Fruit fly (Drosophila melanogaster) whole organism, prepupa: Measurements from ENCODE around the gene dre4.
A peak's percentile ranks its signal among the peaks of the same experiment; 100 is the strongest.

Experiments used
- CG10631 ChIP-seq: fragments of 200-800 bp; sonication (Bioruptor generic); optimal IDR thresholded peaks from 2 replicates; lab custom pipeline; 2016; ENCODE audit warnings: missing biosample characterization, missing genetic modification characterization
- CG10669 ChIP-seq: fragments of 200-800 bp; sonication (Bioruptor generic); optimal IDR thresholded peaks from 3 replicates; lab custom pipeline; 2018; ENCODE audit warnings: missing biosample characterization, mild to moderate bottlenecking, missing genetic modification characterization, moderate library complexity
- CG11294 ChIP-seq: fragments of 200-800 bp; sonication (Bioruptor generic); IDR thresholded peaks from 2 replicates; pipeline ENCODE4 v1.3.6; 2022; ENCODE audit warnings: missing biosample characterization, missing genetic modification characterization
- CG11762 ChIP-seq: fragments of 200-800 bp; sonication (Bioruptor generic); optimal IDR thresholded peaks from 3 replicates; lab custom pipeline; 2016; ENCODE audit warnings: missing biosample characterization, missing genetic modification characterization; ENCODE audit not compliant: insufficient read depth
- CG11902 ChIP-seq: fragments of 200-800 bp; sonication (Bioruptor generic); optimal IDR thresholded peaks from 3 replicates; lab custom pipeline; 2016; ENCODE audit warnings: missing biosample characterization, missing genetic modification characterization
- CG15336 ChIP-seq: fragments of 200-800 bp; sonication (Bioruptor generic); IDR thresholded peaks from 2 replicates; pipeline ENCODE4 v1.3.6; 2022; ENCODE audit warnings: missing biosample characterization, missing genetic modification characterization
- CG1621 ChIP-seq: fragments of 200-800 bp; sonication (Bioruptor generic); optimal IDR thresholded peaks from 3 replicates; lab custom pipeline; 2018; ENCODE audit warnings: missing biosample characterization, mild to moderate bottlenecking, missing genetic modification characterization
- CG16779 ChIP-seq: fragments of 200-800 bp; sonication (Bioruptor generic); optimal IDR thresholded peaks from 3 replicates; lab custom pipeline; 2017; ENCODE audit warnings: missing biosample characterization, mild to moderate bottlenecking, missing genetic modification characterization
- CG31627 ChIP-seq: fragments of 200-800 bp; sonication (Bioruptor generic); optimal IDR thresholded peaks from 3 replicates; lab custom pipeline; 2016; ENCODE audit warnings: missing biosample characterization, missing genetic modification characterization
- CG32006 ChIP-seq: fragments of 200-800 bp; sonication (Bioruptor generic); optimal IDR thresholded peaks from 3 replicates; lab custom pipeline; 2017; ENCODE audit warnings: missing biosample characterization, mild to moderate bottlenecking, missing genetic modification characterization
- CG34406 ChIP-seq: fragments of 200-800 bp; sonication (Bioruptor generic); optimal IDR thresholded peaks from 3 replicates; lab custom pipeline; 2016; ENCODE audit warnings: missing biosample characterization, missing genetic modification characterization
- CG3919 ChIP-seq: fragments of 200-800 bp; sonication (Bioruptor generic); optimal IDR thresholded peaks from 3 replicates; lab custom pipeline; 2016; ENCODE audit warnings: missing biosample characterization, missing genetic modification characterization
- CG6163 ChIP-seq: fragments of 200-800 bp; sonication (Bioruptor generic); IDR thresholded peaks from 3 replicates; pipeline ENCODE4 v1.3.6; 2022; ENCODE audit warnings: missing biosample characterization, missing genetic modification characterization
- CG6276 ChIP-seq: fragments of 200-800 bp; sonication (Bioruptor generic); optimal IDR thresholded peaks from 2 replicates; lab custom pipeline; 2017; ENCODE audit warnings: missing biosample characterization, mild to moderate bottlenecking, missing genetic modification characterization
- CG6792 ChIP-seq: fragments of 200-800 bp; sonication (Bioruptor generic); optimal IDR thresholded peaks from 3 replicates; lab custom pipeline; 2016; ENCODE audit warnings: missing biosample characterization, missing genetic modification characterization
- CG6808 ChIP-seq: fragments of 200-800 bp; sonication (Bioruptor generic); optimal IDR thresholded peaks from 3 replicates; lab custom pipeline; 2017; ENCODE audit warnings: missing biosample characterization, missing genetic modification characterization, mild to moderate bottlenecking, moderate library complexity, missing genetic modification reagents
- CG6854 ChIP-seq: fragments of 200-800 bp; sonication (Bioruptor generic); optimal IDR thresholded peaks from 2 replicates; lab custom pipeline; 2017; ENCODE audit warnings: missing biosample characterization, mild to moderate bottlenecking, missing genetic modification characterization
- CG7368 ChIP-seq: fragments of 200-800 bp; sonication (Bioruptor generic); optimal IDR thresholded peaks from 3 replicates; lab custom pipeline; 2016; ENCODE audit warnings: missing biosample characterization, missing genetic modification characterization
- CG8119 ChIP-seq: fragments of 200-800 bp; sonication (Bioruptor generic); IDR thresholded peaks from 3 replicates; pipeline ENCODE4 v1.3.6; 2022; ENCODE audit warnings: missing biosample characterization, missing genetic modification characterization
- CG8319 ChIP-seq: fragments of 200-800 bp; sonication (Bioruptor generic); optimal IDR thresholded peaks from 3 replicates; lab custom pipeline; 2016; ENCODE audit warnings: missing biosample characterization, missing genetic modification characterization
- Eip78C ChIP-seq: fragments of 200-800 bp; sonication (Bioruptor generic); peaks from one replicate; lab custom pipeline; 2016; ENCODE audit warnings: missing biosample characterization, missing genetic modification characterization
- Eip93F ChIP-seq: fragments of 200-800 bp; sonication (Bioruptor generic); optimal IDR thresholded peaks from 2 replicates; lab custom pipeline; 2016; ENCODE audit warnings: missing biosample characterization, mild to moderate bottlenecking, missing genetic modification characterization
- Ets21C ChIP-seq: fragments of 200-800 bp; sonication (Bioruptor generic); optimal IDR thresholded peaks from 3 replicates; lab custom pipeline; 2016; ENCODE audit warnings: missing biosample characterization, missing genetic modification characterization
- Ets96B ChIP-seq: fragments of 200-800 bp; optimal IDR thresholded peaks from 2 replicates; lab custom pipeline; 2019; ENCODE audit warnings: missing biosample characterization, mild to moderate bottlenecking, missing genetic modification characterization, moderate library complexity
- Gug ChIP-seq: fragments of 200-800 bp; sonication (Bioruptor generic); IDR thresholded peaks from 2 replicates; pipeline ENCODE4 v1.3.6; 2022; ENCODE audit warnings: missing biosample characterization, missing genetic modification characterization
- Hr38 ChIP-seq: sonication (Bioruptor generic); optimal IDR thresholded peaks from 2 replicates; lab custom pipeline; 2016; ENCODE audit warnings: missing biosample characterization, missing genetic modification characterization
- Hr4 ChIP-seq: fragments of 200-800 bp; sonication (Bioruptor generic); optimal IDR thresholded peaks from 3 replicates; lab custom pipeline; 2016; ENCODE audit warnings: missing biosample characterization, missing genetic modification characterization
- Lpt ChIP-seq: fragments of 200-800 bp; sonication (Bioruptor generic); optimal IDR thresholded peaks from 3 replicates; lab custom pipeline; 2016; ENCODE audit warnings: missing biosample characterization, missing genetic modification characterization
- Met ChIP-seq: fragments of 200-800 bp; sonication (Bioruptor generic); optimal IDR thresholded peaks from 3 replicates; lab custom pipeline; 2016; ENCODE audit warnings: missing biosample characterization, missing genetic modification characterization
- OdsH ChIP-seq: fragments of 200-800 bp; sonication (Bioruptor generic); optimal IDR thresholded peaks from 3 replicates; lab custom pipeline; 2016; ENCODE audit warnings: missing biosample characterization, missing genetic modification characterization
- Smox ChIP-seq: fragments of 200-800 bp; sonication (Bioruptor generic); optimal IDR thresholded peaks from 3 replicates; lab custom pipeline; 2016; ENCODE audit warnings: missing biosample characterization, missing genetic modification characterization
- Sox102F ChIP-seq: fragments of 200-800 bp; sonication (Bioruptor generic); optimal IDR thresholded peaks from 2 replicates; lab custom pipeline; 2016; ENCODE audit warnings: missing biosample characterization, mild to moderate bottlenecking, missing genetic modification characterization
- Sox15 ChIP-seq: fragments of 200-800 bp; sonication (Bioruptor generic); optimal IDR thresholded peaks from 3 replicates; lab custom pipeline; 2016; ENCODE audit warnings: missing biosample characterization, missing genetic modification characterization
- achi ChIP-seq: fragments of 200-800 bp; sonication (Bioruptor generic); optimal IDR thresholded peaks from 3 replicates; lab custom pipeline; 2016; ENCODE audit warnings: missing biosample characterization, missing genetic modification characterization
- eg ChIP-seq: fragments of 200-800 bp; sonication (Bioruptor generic); IDR thresholded peaks from 3 replicates; pipeline ENCODE4 v1.3.6; 2022; ENCODE audit warnings: missing biosample characterization, missing genetic modification characterization
- esn ChIP-seq: fragments of 200-800 bp; sonication (Bioruptor generic); optimal IDR thresholded peaks from 2 replicates; lab custom pipeline; 2016; ENCODE audit warnings: missing biosample characterization, mild to moderate bottlenecking, missing genetic modification characterization, moderate library complexity
- fd59A ChIP-seq: fragments of 200-800 bp; sonication (Bioruptor generic); optimal IDR thresholded peaks from 2 replicates; lab custom pipeline; 2017; ENCODE audit warnings: missing biosample characterization, mild to moderate bottlenecking, missing genetic modification characterization, missing genetic modification reagents
- fd85E ChIP-seq: fragments of 200-800 bp; sonication (Bioruptor generic); optimal IDR thresholded peaks from 3 replicates; lab custom pipeline; 2016; ENCODE audit warnings: missing biosample characterization, missing genetic modification characterization
- fkh ChIP-seq: fragments of 200-800 bp; sonication (Bioruptor generic); optimal IDR thresholded peaks from 3 replicates; lab custom pipeline; 2017; ENCODE audit warnings: missing biosample characterization, mild to moderate bottlenecking, missing genetic modification characterization, moderate library complexity
- lz ChIP-seq: fragments of 200-800 bp; sonication (Bioruptor generic); optimal IDR thresholded peaks from 3 replicates; lab custom pipeline; 2016; ENCODE audit warnings: missing biosample characterization, missing genetic modification characterization
- salr ChIP-seq, 2 experiments: fragments of 200-800 bp; sonication (Bioruptor generic); optimal IDR thresholded peaks; 3 replicates each; lab custom pipeline; 2016 to 2018; ENCODE audit warnings: missing biosample characterization in 2 of 2, missing genetic modification characterization in 2 of 2, mild to moderate bottlenecking in 1 of 2
- spab ChIP-seq: fragments of 200-800 bp; sonication (Bioruptor generic); optimal IDR thresholded peaks from 2 replicates; lab custom pipeline; 2017; ENCODE audit warnings: missing biosample characterization, mild to moderate bottlenecking, missing genetic modification characterization, missing genetic modification reagents
- topi ChIP-seq: fragments of 200-800 bp; sonication (Bioruptor generic); optimal IDR thresholded peaks from 3 replicates; lab custom pipeline; 2016; ENCODE audit warnings: missing biosample characterization, missing genetic modification characterization

The dre4 gene

DNA sequence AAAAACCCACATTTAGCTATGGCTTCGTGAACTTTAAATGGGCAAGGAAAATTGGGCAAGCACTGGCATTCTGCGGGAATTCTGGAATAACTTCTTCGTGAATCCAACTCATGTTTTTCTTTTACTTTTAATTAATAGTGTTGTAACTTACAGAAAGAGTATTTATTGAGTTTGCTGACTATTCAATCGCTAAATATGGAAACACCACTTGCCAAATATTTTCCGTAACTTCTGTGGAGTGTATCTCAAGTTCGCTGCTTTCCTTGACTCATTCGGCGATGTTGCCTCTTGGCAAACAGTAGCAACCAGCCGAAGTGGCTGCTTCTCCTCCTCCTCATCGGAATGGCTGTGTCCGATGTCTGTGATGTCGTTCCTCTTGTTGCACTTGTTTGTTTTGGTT lies 29.2 kb upstream of the dre4 start (continued):
- TF ChIP-seq Sox15 (GFP tag; lab: Kevin White, UChicago) (peak; percentile 28), CG6808 (peak; percentile 21), Eip78C (GFP tag; lab: Kevin White, UChicago) (peak; percentile 91), Hr38 (GFP tag; lab: Kevin White, UChicago) (no peak), CG6854 (GFP tag; lab: Kevin White, UChicago) (no peak), CG34406 (GFP tag; lab: Kevin White, UChicago) (peak; percentile 43), Hr4 (GFP tag; lab: Kevin White, UChicago) (peak; percentile 75), CG10631 (GFP tag; lab: Kevin White, UChicago) (no peak), CG11902 (GFP tag; lab: Kevin White, UChicago) (peak; percentile 41), esn (peak; percentile 20), achi (GFP tag; lab: Kevin White, UChicago) (peak; percentile 41), CG11762 (GFP tag; lab: Kevin White, UChicago) (no peak), CG8119 (GFP tag; lab: Robert Waterston, UW) (peak; percentile 66; the same call in 2 of the 3 replicates), CG6276 (GFP tag; lab: Kevin White, UChicago) (peak; percentile 62), Eip93F (GFP tag; lab: Kevin White, UChicago) (no peak), fd59A (GFP tag; lab: Kevin White, UChicago) (no peak), fkh (no peak), Ets21C (GFP tag; lab: Kevin White, UChicago) (no peak), OdsH (GFP tag; lab: Kevin White, UChicago) (peak; percentile 54), Gug (GFP tag; lab: Robert Waterston, UW) (no peak), topi (GFP tag; lab: Kevin White, UChicago) (no peak), CG10669 (GFP tag; lab: Kevin White, UChicago) (peak; percentile 9), CG32006 (GFP tag; lab: Kevin White, UChicago) (peak; percentile 92), Smox (GFP tag; lab: Kevin White, UChicago) (peak; percentile 25), Lpt (GFP tag; lab: Kevin White, UChicago) (peak; percentile 32), CG1621 (tag; lab: Kevin White, UChicago) (no peak), CG6163 (GFP tag; lab: Robert Waterston, UW) (no peak), Ets96B (tag; lab: Kevin White, UChicago) (peak; percentile 0), Sox102F (GFP tag; lab: Kevin White, UChicago) (peak; percentile 11), fd85E (no peak), Met (GFP tag; lab: Kevin White, UChicago) (peak; percentile 22), CG31627 (GFP tag; lab: Kevin White, UChicago) (peak; percentile 16), salr (GFP tag; optimal IDR thresholded peaks at IDR 0.05; lab: Kevin White, UChicago) (peak in 1 of 2 experiments; percentile 10), CG6792 (peak; percentile 24), spab (GFP tag; lab: Kevin White, UChicago) (peak; percentile 3), CG3919 (GFP tag; lab: Kevin White, UChicago) (peak; percentile 56), CG15336 (GFP tag; lab: Robert Waterston, UW) (peak; percentile 74), CG7368 (peak; percentile 49), CG16779 (tag; lab: Kevin White, UChicago) (no peak), eg (GFP tag; lab: Robert Waterston, UW) (no peak), lz (no peak), CG8319 (GFP tag; lab: Kevin White, UChicago) (no peak), CG11294 (GFP tag; lab: Robert Waterston, UW) (no peak)
